Worm (Caenorhabditis elegans) whole organism, mixed stage, embryonic: ENCODE data around the gene fan-1.

Experiments used
- M03D4.4 ChIP-seq: sonication (generic microtip); optimal IDR thresholded peaks from 2 replicates; lab custom pipeline; 2017; ENCODE audit warnings: mild to moderate bottlenecking, missing genetic modification characterization, missing compliant biosample characterization
- elt-3 ChIP-seq: fragments of 150-350 bp; optimal IDR thresholded peaks from 2 replicates; lab custom pipeline; 2014; ENCODE audit warnings: missing biosample characterization, missing genetic modification characterization
- lin-13 ChIP-seq: fragments of 150-350 bp; optimal IDR thresholded peaks from 2 replicates; lab custom pipeline; 2014; ENCODE audit warnings: missing biosample characterization, missing genetic modification characterization
- lsy-2 ChIP-seq: fragments of 150-350 bp; optimal IDR thresholded peaks from 2 replicates; lab custom pipeline; 2014; ENCODE audit warnings: missing biosample characterization, missing genetic modification characterization
- pha-4 ChIP-seq: fragments of 150-350 bp; optimal IDR thresholded peaks from 2 replicates; lab custom pipeline; 2018; ENCODE audit warnings: missing biosample characterization, missing genetic modification reagents, missing genetic modification characterization
- snpc-4 ChIP-seq: fragments of 150-350 bp; optimal IDR thresholded peaks from 2 replicates; lab custom pipeline; 2014; ENCODE audit warnings: missing biosample characterization, missing genetic modification characterization
- tbx-8 ChIP-seq: fragments of 200-800 bp; sonication (Bioruptor generic); optimal IDR thresholded peaks from 2 replicates; lab custom pipeline; 2018; ENCODE audit warnings: mild to moderate bottlenecking, missing genetic modification characterization, moderate library complexity, missing compliant biosample characterization
- unc-62 ChIP-seq: fragments of 150-350 bp; optimal IDR thresholded peaks from 2 replicates; lab custom pipeline; 2014; ENCODE audit warnings: missing biosample characterization, missing genetic modification reagents, missing genetic modification characterization

DNA sequence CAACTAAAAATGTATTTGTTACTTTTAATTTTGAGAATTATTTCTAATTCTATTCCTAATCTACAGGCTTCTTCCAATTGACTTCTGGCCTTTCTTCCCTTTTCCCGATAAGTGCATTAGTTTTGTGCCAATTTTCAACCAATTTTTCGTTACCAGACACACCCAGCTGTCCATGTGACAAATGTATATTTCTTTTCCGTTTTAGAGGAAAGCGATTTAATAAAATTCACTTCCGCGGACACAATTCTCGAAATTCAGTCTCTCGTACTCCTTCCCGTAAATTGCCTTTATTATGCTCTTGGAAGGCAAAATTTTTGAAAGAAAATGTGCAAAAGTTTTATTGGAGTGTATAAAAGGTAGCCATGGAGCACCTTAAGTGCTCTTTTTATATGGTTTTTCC lies 5.5 kb upstream of the fan-1 start:
- TF ChIP-seq M03D4.4 (no peak), elt-3 (no peak), lsy-2 (tag; lab: Kevin White, UChicago) (no peak), unc-62 (GFP tag; lab: Kevin White, UChicago) (no peak), lin-13 (tag; lab: Kevin White, UChicago) (no peak), snpc-4 (tag; lab: Kevin White, UChicago) (no peak), tbx-8 (GFP tag; lab: Kevin White, UChicago) (no peak), pha-4 (tag; lab: Kevin White, UChicago) (no peak)
